Worm (Caenorhabditis elegans) whole organism, early embryonic: Measurements from ENCODE around the gene appg-1.

Source experiments
- B0310.2 ChIP-seq: sonication (generic microtip); optimal IDR thresholded peaks from 2 replicates; lab custom pipeline; 2016; ENCODE audit warnings: mild to moderate bottlenecking, missing genetic modification characterization, missing compliant biosample characterization
- F13C5.2 ChIP-seq: sonication (generic microtip); optimal IDR thresholded peaks from 2 replicates; lab custom pipeline; 2017; ENCODE audit warnings: mild to moderate bottlenecking, missing genetic modification characterization, inconsistent platforms, missing compliant biosample characterization
- aly-1 ChIP-seq: sonication (generic microtip); optimal IDR thresholded peaks from 2 replicates; lab custom pipeline; 2016; ENCODE audit warnings: missing genetic modification characterization, missing compliant biosample characterization
- ama-1 ChIP-seq: fragments of 150-350 bp; optimal IDR thresholded peaks from 2 replicates; lab custom pipeline; 2014
- ceh-13 ChIP-seq: fragments of 200-800 bp; sonication (Bioruptor generic); optimal IDR thresholded peaks from 2 replicates; lab custom pipeline; 2018; ENCODE audit warnings: mild to moderate bottlenecking, missing genetic modification characterization, missing compliant biosample characterization
- ceh-36 ChIP-seq: sonication (generic microtip); optimal IDR thresholded peaks from 2 replicates; lab custom pipeline; 2016; ENCODE audit warnings: missing genetic modification characterization, inconsistent platforms, missing compliant biosample characterization
- ets-7 ChIP-seq: sonication (generic microtip); optimal IDR thresholded peaks from 2 replicates; lab custom pipeline; 2016; ENCODE audit warnings: missing genotype, missing genetic modification characterization, missing compliant biosample characterization
- flt-1 ChIP-seq: fragments of 200-800 bp; sonication (Bioruptor generic); IDR thresholded peaks from 2 replicates; pipeline ENCODE4 v1.3.6; 2022; ENCODE audit warnings: missing genetic modification characterization, missing compliant biosample characterization
- hmbx-1 ChIP-seq: sonication (generic microtip); optimal IDR thresholded peaks from 2 replicates; lab custom pipeline; 2016; ENCODE audit warnings: mild to moderate bottlenecking, missing genetic modification characterization, missing compliant biosample characterization
- hmg-4 ChIP-seq: fragments of 200-800 bp; sonication (Bioruptor generic); optimal IDR thresholded peaks from 2 replicates; lab custom pipeline; 2018; ENCODE audit warnings: mild to moderate bottlenecking, missing genetic modification characterization, missing compliant biosample characterization
- hnd-1 ChIP-seq: sonication (generic microtip); optimal IDR thresholded peaks from 2 replicates; lab custom pipeline; 2016; ENCODE audit warnings: missing genetic modification characterization, missing compliant biosample characterization
- pes-1 ChIP-seq: fragments of 200-800 bp; sonication (Bioruptor generic); IDR thresholded peaks from 2 replicates; pipeline ENCODE4 v1.3.6; 2022; ENCODE audit warnings: missing genetic modification reagents, missing genetic modification characterization, missing compliant biosample characterization
- scrt-1 ChIP-seq: fragments of 200-800 bp; sonication (Bioruptor generic); IDR thresholded peaks from 2 replicates; pipeline ENCODE4 v1.3.6; 2022; ENCODE audit warnings: missing genetic modification characterization, missing compliant biosample characterization
- sea-1 ChIP-seq: fragments of 200-800 bp; sonication (Bioruptor generic); conservative IDR thresholded peaks from 2 replicates; pipeline ENCODE4 v1.3.6; 2022; ENCODE audit warnings: missing genetic modification characterization, missing compliant biosample characterization
- tbx-11 ChIP-seq: fragments of 200-800 bp; sonication (Bioruptor generic); IDR thresholded peaks from 2 replicates; pipeline ENCODE4 v1.3.6; 2022; ENCODE audit warnings: missing genetic modification characterization, missing compliant biosample characterization
- tbx-37 ChIP-seq: fragments of 200-800 bp; sonication (Bioruptor generic); conservative IDR thresholded peaks from 2 replicates; pipeline ENCODE4 v1.3.6; 2022; ENCODE audit warnings: missing genetic modification reagents, missing genetic modification characterization, missing compliant biosample characterization
- tra-4 ChIP-seq: sonication (generic microtip); optimal IDR thresholded peaks from 2 replicates; lab custom pipeline; 2017; ENCODE audit warnings: missing genetic modification characterization, missing compliant biosample characterization

appg-1 gene

DNA sequence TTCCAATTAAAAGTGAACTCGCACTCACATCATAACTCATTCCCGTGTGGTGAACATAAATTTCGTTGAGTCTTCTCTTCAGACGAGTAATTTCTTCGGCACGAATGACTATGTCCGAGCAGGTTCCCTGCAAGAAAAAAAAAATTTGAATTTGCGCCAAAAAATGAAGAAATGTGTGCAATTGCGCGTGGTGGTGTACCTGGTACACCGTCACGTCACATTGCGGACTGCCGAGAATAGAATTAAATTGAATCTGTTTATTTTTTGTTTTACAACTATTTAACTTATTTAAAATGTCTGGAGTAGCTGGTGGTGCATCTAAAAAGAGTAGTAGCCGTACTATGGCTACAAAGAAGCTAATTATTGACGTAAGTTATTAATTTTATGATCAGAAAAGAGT lies 24.9 kb upstream of the appg-1 start, which contains the start of gene mdt-22:
Gene mdt-22, plus strand, starts transcription at position 263 of the 400 bp plus-strand sequence.
- TF ChIP-seq B0310.2: no peak
- TF ChIP-seq F13C5.2 (tag; lab: Kevin White, UChicago): peak; percentile 88
- peak; percentile 54; the same call in 1 of the 2 replicates for TF ChIP-seq pes-1
- peak; percentile 54; the same call in 1 of the 2 replicates for TF ChIP-seq tbx-37 (GFP tag; lab: Robert Waterston, UW)

DNA sequence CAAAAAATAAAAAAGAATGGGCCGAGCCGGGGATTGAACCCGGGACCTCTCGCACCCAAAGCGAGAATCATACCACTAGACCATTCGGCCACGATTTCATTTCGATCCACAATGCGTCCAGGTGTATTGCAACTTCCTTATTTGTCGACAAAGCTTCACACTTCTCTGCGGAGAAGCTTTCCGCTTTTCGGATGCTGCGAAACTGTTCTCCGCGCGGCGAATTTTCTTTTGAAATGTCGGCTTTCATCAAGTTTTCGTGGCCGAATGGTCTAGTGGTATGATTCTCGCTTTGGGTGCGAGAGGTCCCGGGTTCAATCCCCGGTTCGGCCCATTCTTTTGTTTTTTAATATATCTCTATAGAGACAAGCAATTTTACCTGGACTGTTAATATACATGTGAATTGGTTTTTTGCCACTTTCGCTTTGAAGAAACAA lies 23.7 kb upstream of the appg-1 start:
- TF ChIP-seq tbx-11 (GFP tag; lab: Robert Waterston, UW): 0 out of 2 replicates have a peak, but pooled peaks have one; percentile 37

DNA sequence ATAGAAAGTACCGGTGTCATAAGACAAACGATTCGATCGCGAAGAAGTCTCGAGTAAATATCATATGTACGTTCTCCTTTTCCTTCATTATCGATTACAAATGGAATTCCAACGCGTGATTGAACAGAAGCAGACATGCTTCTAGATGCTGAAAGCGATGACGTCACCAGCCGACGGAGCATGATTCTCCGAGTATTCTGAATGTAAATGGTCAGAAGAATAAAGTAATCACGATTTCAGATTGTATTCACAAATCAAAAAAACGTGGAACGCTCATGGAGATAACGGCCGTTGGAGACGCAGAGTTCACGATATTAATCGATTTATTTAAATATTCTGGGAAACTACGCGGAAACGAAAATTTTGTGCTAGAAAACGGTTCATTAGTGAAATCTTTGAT lies 23.2 kb upstream of the appg-1 start, which contains the start of gene clpp-1:
Gene clpp-1, minus strand, starts transcription at position 197 of the 400 bp plus-strand sequence.
- TF ChIP-seq hnd-1 (no peak), pes-1 (no peak), tra-4 (tag; lab: Kevin White, UChicago) (no peak), sea-1 (GFP tag; lab: Robert Waterston, UW) (no peak), tbx-11 (GFP tag; lab: Robert Waterston, UW) (no peak), F13C5.2 (tag; lab: Kevin White, UChicago) (no peak), hmbx-1 (no peak), tbx-37 (GFP tag; lab: Robert Waterston, UW) (no peak), scrt-1 (GFP tag; lab: Robert Waterston, UW) (no peak), hmg-4 (GFP tag; lab: Kevin White, UChicago) (no peak), ceh-36 (tag; lab: Kevin White, UChicago) (no peak), ets-7 (tag; lab: Kevin White, UChicago) (no peak), flt-1 (GFP tag; lab: Robert Waterston, UW) (no peak), B0310.2 (no peak), aly-1 (no peak)

ce11 chrII:10303663-10304115 lies 22.2 kb upstream of the appg-1 start, which contains the start of gene vha-9:
TSS of gene vha-9 (minus strand) at chrII:10303713.
- no peak for TF ChIP-seq ceh-13 (GFP tag; lab: Kevin White, UChicago)
- TF ChIP-seq hmbx-1: no peak
- no peak for TF ChIP-seq aly-1
- no peak for TF ChIP-seq flt-1 (GFP tag; lab: Robert Waterston, UW)
- no peak for TF ChIP-seq sea-1 (GFP tag; lab: Robert Waterston, UW)
- TF ChIP-seq hmg-4 (GFP tag; lab: Kevin White, UChicago): peak; percentile 43
- TF ChIP-seq ceh-36 (tag; lab: Kevin White, UChicago): peak; percentile 67
- no peak for TF ChIP-seq ets-7 (tag; lab: Kevin White, UChicago)
- no peak; the same call in 1 of the 2 replicates for TF ChIP-seq pes-1
- peak; percentile 29; the same call in 1 of the 2 replicates for TF ChIP-seq scrt-1 (GFP tag; lab: Robert Waterston, UW)
- no peak for TF ChIP-seq B0310.2
- TF ChIP-seq F13C5.2 (tag; lab: Kevin White, UChicago): peak; percentile 36

ce11 chrII:10304736-10305135 lies 21.1 kb upstream of the appg-1 start:
- TF ChIP-seq scrt-1 (GFP tag; lab: Robert Waterston, UW): 0 out of 2 replicates have a peak, but pooled peaks have one; percentile 56

- TF ChIP-seq hnd-1: no peak
- TF ChIP-seq tbx-37 (GFP tag; lab: Robert Waterston, UW): no peak
- no peak for TF ChIP-seq B0310.2
- no peak for TF ChIP-seq F13C5.2 (tag; lab: Kevin White, UChicago)
- no peak for TF ChIP-seq ceh-13 (GFP tag; lab: Kevin White, UChicago)
- TF ChIP-seq ets-7 (tag; lab: Kevin White, UChicago): no peak
- TF ChIP-seq ama-1 (lab: Kevin White, UChicago): no peak
- no peak for TF ChIP-seq hmg-4 (GFP tag; lab: Kevin White, UChicago)
Observed at ce11 chrII:10308726-10309125, 17.1 kb upstream of the appg-1 start, which contains the start of gene gcy-4. TSS of gene gcy-4 (minus strand) at chrII:10308826.

ce11 chrII:10309337-10309736 lies 16.5 kb upstream of the appg-1 start, which contains the start of gene ZK970.8:
TSS of gene ZK970.8 (plus strand) at chrII:10309637.
- no peak for TF ChIP-seq B0310.2
- no peak for TF ChIP-seq scrt-1 (GFP tag; lab: Robert Waterston, UW)
- TF ChIP-seq pes-1: no peak
- TF ChIP-seq hmg-4 (GFP tag; lab: Kevin White, UChicago): no peak

ce11 chrII:10311973-10312372 lies 13.9 kb upstream of the appg-1 start, which contains the start of gene srlf-34:
TSS of gene srlf-34 (plus strand) at chrII:10312293.
- TF ChIP-seq scrt-1 (GFP tag; lab: Robert Waterston, UW) (no peak), aly-1 (no peak), flt-1 (GFP tag; lab: Robert Waterston, UW) (no peak), hmg-4 (GFP tag; lab: Kevin White, UChicago) (no peak), pes-1 (no peak), ets-7 (tag; lab: Kevin White, UChicago) (no peak), sea-1 (GFP tag; lab: Robert Waterston, UW) (no peak), B0310.2 (no peak), tbx-11 (GFP tag; lab: Robert Waterston, UW) (no peak), F13C5.2 (tag; lab: Kevin White, UChicago) (no peak)

DNA sequence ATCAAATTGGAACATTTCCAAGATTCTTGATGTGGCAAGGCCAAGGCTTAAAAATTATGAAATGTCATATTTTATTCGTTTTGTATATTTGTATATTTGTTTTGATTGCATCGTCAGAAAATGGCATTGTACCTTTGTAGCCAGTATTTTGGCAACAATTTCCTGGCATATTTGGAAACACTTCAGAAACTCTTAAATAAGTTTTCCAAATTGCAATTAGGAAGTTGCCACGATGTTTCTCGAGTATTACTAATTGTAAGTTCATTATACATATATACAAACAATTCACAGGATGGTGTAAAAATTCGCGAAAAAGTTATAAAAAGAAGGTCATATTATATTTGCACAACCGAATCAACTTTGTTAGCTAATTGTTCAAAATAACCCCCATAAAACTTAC lies 10.6 kb upstream of the appg-1 start, which contains the start of gene idpp-8:
Gene idpp-8, plus strand, starts transcription at position 301 of the 400 bp plus-strand sequence.
- TF ChIP-seq hnd-1 (no peak), hmg-4 (GFP tag; lab: Kevin White, UChicago) (no peak), scrt-1 (GFP tag; lab: Robert Waterston, UW) (no peak), tbx-11 (GFP tag; lab: Robert Waterston, UW) (no peak), sea-1 (GFP tag; lab: Robert Waterston, UW) (no peak), F13C5.2 (tag; lab: Kevin White, UChicago) (no peak), ceh-36 (tag; lab: Kevin White, UChicago) (no peak), tra-4 (tag; lab: Kevin White, UChicago) (no peak), ama-1 (lab: Kevin White, UChicago) (no peak)
